Worm (Caenorhabditis elegans) whole organism, late embryonic: ENCODE measurements around the gene hst-6.

ENCODE experiments used
- C08G9.2 ChIP-seq: sonication (generic microtip); optimal IDR thresholded peaks from 2 replicates; lab custom pipeline; 2016; ENCODE audit warnings: mild to moderate bottlenecking, missing genetic modification characterization, moderate library complexity, missing compliant biosample characterization
- C38D4.7 ChIP-seq: fragments of 200-800 bp; sonication (Bioruptor generic); optimal IDR thresholded peaks from 2 replicates; lab custom pipeline; 2018; ENCODE audit warnings: mild to moderate bottlenecking, missing genetic modification characterization, moderate library complexity, missing compliant biosample characterization
- Y22D7AL.16 ChIP-seq: sonication (generic microtip); optimal IDR thresholded peaks from 2 replicates; lab custom pipeline; 2016; ENCODE audit warnings: missing genetic modification characterization, missing compliant biosample characterization
- ahr-1 ChIP-seq: sonication (generic microtip); optimal IDR thresholded peaks from 2 replicates; lab custom pipeline; 2016; ENCODE audit warnings: missing genetic modification characterization, missing compliant biosample characterization
- ceh-14 ChIP-seq: sonication (generic microtip); optimal IDR thresholded peaks from 2 replicates; lab custom pipeline; 2016; ENCODE audit warnings: missing genotype, missing genetic modification characterization, missing compliant biosample characterization
- ceh-19 ChIP-seq: fragments of 200-800 bp; sonication (Bioruptor generic); optimal IDR thresholded peaks from 2 replicates; lab custom pipeline; 2018; ENCODE audit warnings: mild to moderate bottlenecking, missing genetic modification characterization, missing compliant biosample characterization
- ceh-2 ChIP-seq: sonication (generic microtip); optimal IDR thresholded peaks from 2 replicates; lab custom pipeline; 2016; ENCODE audit warnings: missing genotype, missing genetic modification characterization, missing compliant biosample characterization
- ceh-22 ChIP-seq: sonication (generic microtip); optimal IDR thresholded peaks from 2 replicates; lab custom pipeline; 2017; ENCODE audit warnings: missing biosample characterization, missing genetic modification characterization
- ceh-31 ChIP-seq: sonication (generic microtip); optimal IDR thresholded peaks from 2 replicates; lab custom pipeline; 2016; ENCODE audit warnings: missing genetic modification characterization, missing compliant biosample characterization
- ceh-45 ChIP-seq: fragments of 200-800 bp; sonication (Bioruptor generic); IDR thresholded peaks from 2 replicates; pipeline ENCODE4 v1.3.6; 2022; ENCODE audit warnings: missing genetic modification reagents, missing genetic modification characterization, missing compliant biosample characterization
- ceh-48 ChIP-seq: sonication (generic microtip); optimal IDR thresholded peaks from 2 replicates; lab custom pipeline; 2016; ENCODE audit warnings: missing genetic modification characterization, inconsistent platforms, missing compliant biosample characterization
- ceh-6 ChIP-seq: fragments of 200-800 bp; sonication (Bioruptor generic); optimal IDR thresholded peaks from 2 replicates; lab custom pipeline; 2018; ENCODE audit warnings: mild to moderate bottlenecking, missing genetic modification characterization, missing compliant biosample characterization
- ceh-9 ChIP-seq: sonication (generic microtip); optimal IDR thresholded peaks from 2 replicates; lab custom pipeline; 2016; ENCODE audit warnings: mild to moderate bottlenecking, missing genetic modification characterization, inconsistent platforms, missing compliant biosample characterization
- che-1 ChIP-seq: sonication (generic microtip); optimal IDR thresholded peaks from 2 replicates; lab custom pipeline; 2016; ENCODE audit warnings: mild to moderate bottlenecking, missing genetic modification characterization, missing compliant biosample characterization
- dmd-4 ChIP-seq: sonication (generic microtip); optimal IDR thresholded peaks from 2 replicates; lab custom pipeline; 2016; ENCODE audit warnings: borderline replicate concordance, missing genetic modification characterization, missing compliant biosample characterization
- elt-2 ChIP-seq: sonication (generic microtip); optimal IDR thresholded peaks from 2 replicates; lab custom pipeline; 2016; ENCODE audit warnings: missing genetic modification reagents, missing genetic modification characterization, missing compliant biosample characterization
- fkh-10 ChIP-seq: fragments of 150-350 bp; optimal IDR thresholded peaks from 2 replicates; lab custom pipeline; 2014; ENCODE audit warnings: missing biosample characterization, missing genetic modification reagents, missing genetic modification characterization
- fkh-6 ChIP-seq: sonication (generic microtip); optimal IDR thresholded peaks from 2 replicates; lab custom pipeline; 2016; ENCODE audit warnings: missing genetic modification characterization, missing compliant biosample characterization
- hlh-6 ChIP-seq: sonication (generic microtip); optimal IDR thresholded peaks from 2 replicates; lab custom pipeline; 2016; ENCODE audit warnings: missing genotype, missing genetic modification characterization, missing compliant biosample characterization
- lim-6 ChIP-seq: sonication (generic microtip); optimal IDR thresholded peaks from 2 replicates; lab custom pipeline; 2016; ENCODE audit warnings: missing genetic modification characterization, missing compliant biosample characterization
- madf-2 ChIP-seq: sonication (generic microtip); optimal IDR thresholded peaks from 2 replicates; lab custom pipeline; 2017; ENCODE audit warnings: missing genetic modification characterization, missing compliant biosample characterization
- mec-3 ChIP-seq: sonication (generic microtip); optimal IDR thresholded peaks from 2 replicates; lab custom pipeline; 2016; ENCODE audit warnings: borderline replicate concordance, missing genetic modification characterization, missing compliant biosample characterization
- nhr-11 ChIP-seq: fragments of 150-350 bp; optimal IDR thresholded peaks from 2 replicates; lab custom pipeline; 2014; ENCODE audit warnings: missing biosample characterization, missing genetic modification characterization
- pag-3 ChIP-seq: sonication (generic microtip); optimal IDR thresholded peaks from 2 replicates; lab custom pipeline; 2016; ENCODE audit warnings: missing compliant biosample characterization, missing genetic modification characterization, borderline replicate concordance
- pat-9 ChIP-seq: fragments of 200-800 bp; sonication (Bioruptor generic); optimal IDR thresholded peaks from 2 replicates; lab custom pipeline; 2018; ENCODE audit warnings: mild to moderate bottlenecking, missing genetic modification characterization, moderate library complexity, missing compliant biosample characterization
- pqm-1 ChIP-seq: sonication (generic microtip); optimal IDR thresholded peaks from 2 replicates; lab custom pipeline; 2016; ENCODE audit warnings: missing genetic modification characterization, missing compliant biosample characterization
- pros-1 ChIP-seq: fragments of 150-350 bp; optimal IDR thresholded peaks from 2 replicates; lab custom pipeline; 2014; ENCODE audit warnings: missing biosample characterization, missing genetic modification reagents, missing genetic modification characterization
- ref-2 ChIP-seq: sonication (generic microtip); optimal IDR thresholded peaks from 2 replicates; lab custom pipeline; 2016; ENCODE audit warnings: missing genetic modification characterization, missing compliant biosample characterization
- rnt-1 ChIP-seq: sonication (generic microtip); optimal IDR thresholded peaks from 2 replicates; lab custom pipeline; 2016; ENCODE audit warnings: missing genetic modification characterization, missing compliant biosample characterization
- sox-4 ChIP-seq: sonication (generic microtip); optimal IDR thresholded peaks from 2 replicates; lab custom pipeline; 2017; ENCODE audit warnings: mild to moderate bottlenecking, missing genetic modification characterization, inconsistent platforms, missing compliant biosample characterization
- syd-9 ChIP-seq: sonication (generic microtip); optimal IDR thresholded peaks from 2 replicates; lab custom pipeline; 2016; ENCODE audit warnings: mild to moderate bottlenecking, missing genetic modification characterization, moderate library complexity, missing compliant biosample characterization
- tbx-2 ChIP-seq: sonication (generic microtip); optimal IDR thresholded peaks from 2 replicates; lab custom pipeline; 2016; ENCODE audit warnings: missing genetic modification characterization, missing compliant biosample characterization
- ztf-16 ChIP-seq: sonication (generic microtip); optimal IDR thresholded peaks from 2 replicates; lab custom pipeline; 2017; ENCODE audit warnings: missing genetic modification characterization, missing compliant biosample characterization

hst-6 gene

DNA sequence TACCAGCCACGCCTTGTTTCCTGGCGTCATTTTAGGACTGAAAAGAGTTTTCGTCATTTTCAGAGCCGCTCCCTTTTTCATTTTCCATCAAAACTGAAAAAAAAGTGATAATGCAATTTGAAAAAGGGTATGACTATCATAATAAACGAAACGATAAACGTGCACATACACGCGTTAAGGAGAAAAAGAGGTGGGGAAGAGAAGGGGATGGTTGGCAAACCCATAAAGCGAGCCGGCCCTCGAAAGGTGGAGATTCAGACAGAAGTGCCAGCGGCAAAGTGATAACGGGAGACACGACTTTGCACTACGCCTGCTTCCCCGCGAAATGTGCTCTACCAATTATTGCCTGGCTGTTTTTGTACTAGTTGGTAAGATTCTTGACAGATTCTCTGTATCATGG, 22.6 kb upstream of the hst-6 start, which contains the start of gene nspg-14:
Gene nspg-14 (plus strand): TSS at position 250 of the 400 bp plus-strand sequence.
- TF ChIP-seq ceh-2 (tag; lab: Kevin White, UChicago): no peak
- TF ChIP-seq elt-2: peak; percentile 47
- TF ChIP-seq lim-6 (tag; lab: Kevin White, UChicago): no peak
- no peak for TF ChIP-seq ztf-16 (tag; lab: Kevin White, UChicago)

DNA sequence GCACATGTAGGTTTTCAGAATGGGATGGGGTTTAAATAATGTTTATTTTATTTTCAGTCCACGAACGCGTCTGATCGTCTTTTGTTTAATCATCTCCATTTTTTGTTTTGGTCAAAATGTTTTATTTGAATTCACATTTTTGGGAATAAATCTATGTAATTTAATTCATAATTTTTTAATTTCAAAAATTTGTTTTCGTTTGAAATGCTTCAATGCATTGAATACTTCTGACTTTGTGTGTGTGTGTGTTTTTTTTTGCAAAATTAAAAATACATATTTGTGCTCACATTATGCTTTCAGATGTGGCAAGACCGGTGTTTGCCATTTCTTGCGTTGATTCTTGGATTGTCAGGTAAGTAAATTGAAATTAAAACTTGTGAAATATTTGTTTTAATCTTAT, 20.5 kb upstream of the hst-6 start, which contains the start of gene nspg-13:
Gene nspg-13 (plus strand): TSS at position 301 of the 400 bp plus-strand sequence.
- TF ChIP-seq syd-9 (tag; lab: Kevin White, UChicago): no peak
- TF ChIP-seq nhr-11 (tag; lab: Kevin White, UChicago): no peak
- TF ChIP-seq pros-1 (tag; lab: Kevin White, UChicago): no peak
- no peak for TF ChIP-seq hlh-6
- no peak for TF ChIP-seq pag-3 (tag; lab: Kevin White, UChicago)
- no peak for TF ChIP-seq pat-9 (tag; lab: Kevin White, UChicago)
- no peak for TF ChIP-seq ceh-45 (GFP tag; lab: Robert Waterston, UW)
- TF ChIP-seq ceh-48 (tag; lab: Kevin White, UChicago): no peak
- TF ChIP-seq ceh-19 (GFP tag; lab: Kevin White, UChicago): no peak
- TF ChIP-seq mec-3: no peak
- no peak for TF ChIP-seq ahr-1 (tag; lab: Kevin White, UChicago)

DNA sequence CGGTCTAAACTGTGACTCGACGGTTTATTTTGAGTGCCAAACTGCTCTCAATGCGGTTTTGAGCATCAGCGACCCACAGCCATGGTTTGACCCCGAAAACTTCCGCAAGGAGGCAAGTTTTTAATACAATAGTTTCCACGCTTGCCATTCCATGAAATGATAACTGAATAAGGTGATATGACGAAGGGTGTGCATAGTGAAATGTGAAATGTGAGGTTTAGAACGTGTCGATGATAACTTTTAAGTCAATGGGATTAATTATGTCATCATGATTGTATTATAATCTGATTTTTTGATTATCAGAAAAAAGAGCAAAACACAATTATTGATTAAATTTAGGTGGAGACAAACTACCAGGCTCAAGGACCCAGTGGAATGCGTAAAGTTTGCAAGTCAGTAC, 20.0 kb upstream of the hst-6 start:
- TF ChIP-seq ceh-48 (tag; lab: Kevin White, UChicago) (no peak), sox-4 (tag; lab: Kevin White, UChicago) (no peak), rnt-1 (tag; lab: Kevin White, UChicago) (no peak), ceh-14 (tag; lab: Kevin White, UChicago) (no peak), fkh-6 (no peak), madf-2 (tag; lab: Kevin White, UChicago) (no peak), C38D4.7 (GFP tag; lab: Kevin White, UChicago) (no peak), syd-9 (tag; lab: Kevin White, UChicago) (no peak), C08G9.2 (tag; lab: Kevin White, UChicago) (no peak), ceh-6 (GFP tag; lab: Kevin White, UChicago) (no peak), dmd-4 (tag; lab: Kevin White, UChicago) (no peak), tbx-2 (tag; lab: Kevin White, UChicago) (no peak), hlh-6 (no peak), che-1 (tag; lab: Kevin White, UChicago) (no peak), ceh-31 (tag; lab: Kevin White, UChicago) (no peak), ref-2 (tag; lab: Kevin White, UChicago) (no peak), ceh-22 (tag; lab: Kevin White, UChicago) (no peak), ceh-9 (tag; lab: Kevin White, UChicago) (no peak), pros-1 (tag; lab: Kevin White, UChicago) (no peak), Y22D7AL.16 (no peak)

DNA sequence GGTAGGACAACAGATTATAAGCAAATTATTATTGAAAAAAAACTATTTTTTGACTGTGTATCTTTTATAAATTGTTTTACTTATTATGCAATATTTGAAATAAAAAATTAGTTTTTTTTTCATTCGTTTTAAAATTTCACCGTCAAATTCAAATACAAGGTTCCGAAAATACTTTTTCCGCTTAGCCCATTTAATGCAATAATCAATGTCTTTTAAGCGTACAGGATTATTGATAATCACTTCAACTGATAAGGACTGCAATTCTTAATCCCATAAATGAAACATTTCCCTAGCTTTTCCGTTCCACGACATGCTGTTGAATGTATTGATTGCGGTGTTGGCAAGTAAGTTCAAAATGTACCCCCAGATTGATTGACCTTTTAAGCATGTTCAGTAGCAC, 18.4 kb upstream of the hst-6 start, which contains the start of gene nspg-12:
Gene nspg-12 (plus strand): TSS at position 301 of the 400 bp plus-strand sequence.
- no peak for TF ChIP-seq pqm-1 (tag; lab: Kevin White, UChicago)
- TF ChIP-seq ceh-6 (GFP tag; lab: Kevin White, UChicago): no peak
- no peak for TF ChIP-seq fkh-10 (GFP tag; lab: Kevin White, UChicago)
- TF ChIP-seq ceh-19 (GFP tag; lab: Kevin White, UChicago): no peak
- no peak for TF ChIP-seq syd-9 (tag; lab: Kevin White, UChicago)

DNA sequence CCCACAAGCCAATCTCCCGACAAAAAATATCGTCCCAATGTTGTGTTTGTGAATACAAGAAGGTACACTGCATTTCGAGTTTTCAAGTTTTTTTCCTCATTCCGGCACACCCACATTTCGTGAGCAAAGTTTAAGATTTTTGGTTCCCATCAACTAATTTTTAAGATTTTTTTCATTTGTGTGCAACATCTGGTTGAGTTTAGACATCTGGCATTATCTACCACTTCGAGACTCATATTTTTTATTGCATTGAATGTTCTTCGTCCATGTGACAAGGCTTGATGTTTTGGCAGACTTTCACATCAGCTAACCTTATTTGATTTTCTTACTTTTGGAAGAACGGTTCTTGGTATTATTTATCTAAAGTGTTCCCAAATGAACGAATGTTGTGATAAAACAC, 15.0 kb upstream of the hst-6 start:
- no peak for TF ChIP-seq rnt-1 (tag; lab: Kevin White, UChicago)
